Fruit fly (Drosophila melanogaster) whole organism, embryonic: Measurements from ENCODE around the gene Nup37.

Experiments
- Atf6 ChIP-seq: fragments of 200-800 bp; sonication (Bioruptor generic); IDR thresholded peaks from 2 replicates; pipeline ENCODE4 v1.3.6; 2022; ENCODE audit warnings: missing biosample characterization, missing genetic modification characterization
- B-H2 ChIP-seq: fragments of 200-800 bp; sonication (Bioruptor generic); optimal IDR thresholded peaks from 2 replicates; lab custom pipeline; 2018; ENCODE audit warnings: missing biosample characterization, mild to moderate bottlenecking, missing genetic modification characterization
- Bdp1 ChIP-seq: fragments of 200-800 bp; sonication (Bioruptor generic); optimal IDR thresholded peaks from 3 replicates; lab custom pipeline; 2016; ENCODE audit warnings: missing biosample characterization, missing genetic modification characterization
- CG11456 ChIP-seq: fragments of 200-800 bp; sonication (Bioruptor generic); IDR thresholded peaks from 3 replicates; pipeline ENCODE4 v1.3.6; 2022; ENCODE audit warnings: missing biosample characterization, missing genetic modification characterization
- CG12071 ChIP-seq: fragments of 200-800 bp; sonication (Bioruptor generic); optimal IDR thresholded peaks from 3 replicates; lab custom pipeline; 2018; ENCODE audit warnings: missing biosample characterization, mild to moderate bottlenecking, missing genetic modification characterization
- CG12219 ChIP-seq: fragments of 200-800 bp; sonication (Bioruptor generic); optimal IDR thresholded peaks from 3 replicates; lab custom pipeline; 2018; ENCODE audit warnings: missing biosample characterization, mild to moderate bottlenecking, missing genetic modification characterization
- CG12942 ChIP-seq: fragments of 200-800 bp; sonication (Bioruptor generic); optimal IDR thresholded peaks from 3 replicates; lab custom pipeline; 2016; ENCODE audit warnings: missing biosample characterization, missing genetic modification characterization
- CG17361 ChIP-seq: fragments of 200-800 bp; sonication (Bioruptor generic); IDR thresholded peaks from 3 replicates; pipeline ENCODE4 v1.3.6; 2022; ENCODE audit warnings: missing biosample characterization, missing genetic modification characterization
- CG18476 ChIP-seq: fragments of 200-800 bp; sonication (Bioruptor generic); optimal IDR thresholded peaks from 2 replicates; lab custom pipeline; 2016; ENCODE audit warnings: missing biosample characterization, mild to moderate bottlenecking, missing genetic modification characterization
- CG3065 ChIP-seq: fragments of 200-800 bp; sonication (Bioruptor generic); optimal IDR thresholded peaks from 2 replicates; lab custom pipeline; 2016; ENCODE audit warnings: missing biosample characterization, missing genetic modification characterization
- CG4282 ChIP-seq: fragments of 200-800 bp; sonication (Bioruptor generic); optimal IDR thresholded peaks from 2 replicates; lab custom pipeline; 2016; ENCODE audit warnings: missing biosample characterization, missing genetic modification characterization
- CG43689 ChIP-seq: fragments of 200-800 bp; sonication (Bioruptor generic); IDR thresholded peaks from 2 replicates; pipeline ENCODE4 v1.3.6; 2022; ENCODE audit warnings: missing biosample characterization, missing genetic modification characterization
- CG4854 ChIP-seq: fragments of 200-800 bp; sonication (Bioruptor generic); optimal IDR thresholded peaks from 2 replicates; lab custom pipeline; 2016; ENCODE audit warnings: missing biosample characterization, missing genetic modification characterization, inconsistent platforms
- CG7357 ChIP-seq: fragments of 200-800 bp; sonication (Bioruptor generic); IDR thresholded peaks from 3 replicates; pipeline ENCODE4 v1.3.6; 2022; ENCODE audit warnings: missing biosample characterization, missing genetic modification characterization
- CG8290 ChIP-seq, 3 experiments: fragments of 200-800 bp; sonication (Bioruptor generic); optimal IDR thresholded peaks; 2 replicates each; lab custom pipeline; 2016 to 2019; ENCODE audit warnings: missing biosample characterization in 3 of 3, missing genetic modification characterization in 3 of 3, mild to moderate bottlenecking in 2 of 3, moderate library complexity in 1 of 3
- CG8944 ChIP-seq: fragments of 200-800 bp; sonication (Bioruptor generic); optimal IDR thresholded peaks from 3 replicates; lab custom pipeline; 2016; ENCODE audit warnings: missing biosample characterization, missing genetic modification characterization
- CG9437 ChIP-seq: fragments of 200-800 bp; sonication (Bioruptor generic); optimal IDR thresholded peaks from 2 replicates; lab custom pipeline; 2018; ENCODE audit warnings: missing biosample characterization, mild to moderate bottlenecking, missing genetic modification characterization
- Dip3 ChIP-seq: fragments of 200-800 bp; sonication (Bioruptor generic); optimal IDR thresholded peaks from 3 replicates; lab custom pipeline; 2016; ENCODE audit warnings: missing biosample characterization, missing genetic modification characterization
- Doc3 ChIP-seq: fragments of 200-800 bp; sonication (Bioruptor generic); IDR thresholded peaks from 3 replicates; pipeline ENCODE4 v1.3.6; 2022; ENCODE audit warnings: missing biosample characterization, missing genetic modification characterization; ENCODE audit not compliant: partially characterized antibody
- Dp ChIP-seq: fragments of 200-800 bp; sonication (Bioruptor generic); optimal IDR thresholded peaks from 2 replicates; lab custom pipeline; 2018; ENCODE audit warnings: missing biosample characterization, mild to moderate bottlenecking, missing genetic modification characterization, moderate library complexity
- E2f1 ChIP-seq: fragments of 200-800 bp; sonication (Bioruptor generic); IDR thresholded peaks from 2 replicates; pipeline ENCODE4 v1.3.6; 2022; ENCODE audit warnings: missing biosample characterization, missing genetic modification characterization
- Elba2 ChIP-seq: fragments of 200-800 bp; sonication (Bioruptor generic); optimal IDR thresholded peaks from 3 replicates; lab custom pipeline; 2016; ENCODE audit warnings: missing biosample characterization, missing genetic modification characterization
- Hand ChIP-seq: fragments of 200-800 bp; sonication (Bioruptor generic); optimal IDR thresholded peaks from 2 replicates; lab custom pipeline; 2017; ENCODE audit warnings: mild to moderate bottlenecking, missing biosample characterization, missing genetic modification reagents, missing genetic modification characterization
- Hey ChIP-seq: fragments of 200-800 bp; sonication (Bioruptor generic); optimal IDR thresholded peaks from 3 replicates; lab custom pipeline; 2018; ENCODE audit warnings: missing biosample characterization, mild to moderate bottlenecking, missing genetic modification characterization
- Hr39 ChIP-seq: fragments of >200 bp; optimal IDR thresholded peaks from 2 replicates; lab custom pipeline; 2017
- Mad ChIP-seq: fragments of 200-800 bp; sonication (Bioruptor generic); optimal IDR thresholded peaks from 2 replicates; lab custom pipeline; 2016; ENCODE audit warnings: missing biosample characterization, missing genetic modification characterization
- Myb ChIP-seq: fragments of 200-800 bp; sonication (Bioruptor generic); optimal IDR thresholded peaks from 2 replicates; lab custom pipeline; 2016; ENCODE audit warnings: missing biosample characterization, missing genetic modification characterization
- Oli ChIP-seq: fragments of 200-800 bp; sonication (Bioruptor generic); optimal IDR thresholded peaks from 2 replicates; lab custom pipeline; 2018; ENCODE audit warnings: missing biosample characterization, mild to moderate bottlenecking, missing genetic modification characterization, moderate library complexity
- Ptx1 ChIP-seq: fragments of 200-800 bp; sonication (Bioruptor generic); IDR thresholded peaks from 2 replicates; pipeline ENCODE4 v1.3.6; 2022; ENCODE audit warnings: missing biosample characterization, missing genetic modification characterization
- Ssrp ChIP-seq: fragments of 200-800 bp; sonication (Bioruptor generic); optimal IDR thresholded peaks from 2 replicates; lab custom pipeline; 2018; ENCODE audit warnings: missing biosample characterization, mild to moderate bottlenecking, missing genetic modification characterization, moderate library complexity
- abd-A ChIP-seq: fragments of 200-800 bp; sonication (Bioruptor generic); optimal IDR thresholded peaks from 3 replicates; lab custom pipeline; 2019; ENCODE audit warnings: missing biosample characterization, mild to moderate bottlenecking, missing genetic modification characterization, moderate library complexity
- btn ChIP-seq: fragments of 200-800 bp; sonication (Bioruptor generic); optimal IDR thresholded peaks from 2 replicates; lab custom pipeline; 2016; ENCODE audit warnings: missing biosample characterization, missing genetic modification characterization
- cg ChIP-seq: fragments of 200-800 bp; sonication (Bioruptor generic); optimal IDR thresholded peaks from 3 replicates; lab custom pipeline; 2019; ENCODE audit warnings: missing biosample characterization, mild to moderate bottlenecking, missing genetic modification characterization, moderate library complexity
- crc ChIP-seq: fragments of 200-800 bp; sonication (Bioruptor generic); optimal IDR thresholded peaks from 2 replicates; lab custom pipeline; 2016; ENCODE audit warnings: missing biosample characterization, missing genetic modification characterization
- crol ChIP-seq: fragments of 200-800 bp; sonication (Bioruptor generic); IDR thresholded peaks from 2 replicates; pipeline ENCODE4 v1.3.6; 2022; ENCODE audit warnings: missing biosample characterization, missing genetic modification characterization
- crp ChIP-seq, 2 experiments: fragments of 200-800 bp; sonication (Bioruptor generic); optimal IDR thresholded peaks; 2 replicates in 1 of 2; 3 replicates in 1 of 2; lab custom pipeline; 2017; ENCODE audit warnings: missing biosample characterization in 2 of 2, missing genetic modification characterization in 2 of 2, mild to moderate bottlenecking in 1 of 2, moderate library complexity in 1 of 2
- da ChIP-seq: fragments of 200-800 bp; sonication (Bioruptor generic); optimal IDR thresholded peaks from 2 replicates; lab custom pipeline; 2016; ENCODE audit warnings: missing biosample characterization, missing genetic modification characterization
- fd102C ChIP-seq: fragments of 200-800 bp; sonication (Bioruptor generic); optimal IDR thresholded peaks from 2 replicates; lab custom pipeline; 2018; ENCODE audit warnings: missing biosample characterization, mild to moderate bottlenecking, missing genetic modification characterization, moderate library complexity
- fd64A ChIP-seq: fragments of 200-800 bp; sonication (Bioruptor generic); optimal IDR thresholded peaks from 3 replicates; lab custom pipeline; 2018; ENCODE audit warnings: missing biosample characterization, mild to moderate bottlenecking, missing genetic modification characterization
- fd96Cb ChIP-seq: fragments of 200-800 bp; sonication (Bioruptor generic); optimal IDR thresholded peaks from 2 replicates; lab custom pipeline; 2018; ENCODE audit warnings: missing biosample characterization, mild to moderate bottlenecking, missing genetic modification characterization, moderate library complexity
- fu2 ChIP-seq: fragments of 200-800 bp; sonication (Bioruptor generic); optimal IDR thresholded peaks from 2 replicates; lab custom pipeline; 2016; ENCODE audit warnings: missing biosample characterization, missing genetic modification characterization
- gsb-n ChIP-seq: fragments of 200-800 bp; sonication (Bioruptor generic); optimal IDR thresholded peaks from 3 replicates; lab custom pipeline; 2018; ENCODE audit warnings: missing biosample characterization, mild to moderate bottlenecking, missing genetic modification characterization
- gt ChIP-seq: fragments of 200-800 bp; sonication (Bioruptor generic); IDR thresholded peaks from 2 replicates; pipeline ENCODE4 v1.3.6; 2022; ENCODE audit warnings: missing biosample characterization, missing genetic modification characterization
- h ChIP-seq: fragments of >200 bp; optimal IDR thresholded peaks from 2 replicates; lab custom pipeline; 2017
- hbn ChIP-seq: fragments of 200-800 bp; sonication (Bioruptor generic); IDR thresholded peaks from 2 replicates; pipeline ENCODE4 v1.3.6; 2022; ENCODE audit warnings: missing biosample characterization, missing genetic modification characterization; ENCODE audit not compliant: partially characterized antibody
- her ChIP-seq: fragments of 200-800 bp; sonication (Bioruptor generic); optimal IDR thresholded peaks from 2 replicates; lab custom pipeline; 2016; ENCODE audit warnings: missing biosample characterization, missing genetic modification characterization
- lab ChIP-seq: fragments of 200-800 bp; sonication (Bioruptor generic); optimal IDR thresholded peaks from 3 replicates; lab custom pipeline; 2017; ENCODE audit warnings: missing biosample characterization, missing genetic modification characterization, mild to moderate bottlenecking, moderate library complexity, missing genetic modification reagents
- luna ChIP-seq: fragments of 200-800 bp; sonication (Bioruptor generic); optimal IDR thresholded peaks from 2 replicates; lab custom pipeline; 2016; ENCODE audit warnings: missing biosample characterization, missing genetic modification characterization
- nerfin-2 ChIP-seq: fragments of 200-800 bp; sonication (Bioruptor generic); IDR thresholded peaks from 2 replicates; pipeline ENCODE4 v1.3.6; 2022; ENCODE audit warnings: missing biosample characterization, missing genetic modification characterization; ENCODE audit not compliant: partially characterized antibody
- pb ChIP-seq: fragments of 200-800 bp; sonication (Bioruptor generic); optimal IDR thresholded peaks from 3 replicates; lab custom pipeline; 2016; ENCODE audit warnings: missing biosample characterization, missing genetic modification characterization
- z ChIP-seq: fragments of 200-800 bp; sonication (Bioruptor generic); IDR thresholded peaks from 3 replicates; pipeline ENCODE4 v1.3.6; 2022; ENCODE audit warnings: missing biosample characterization, missing genetic modification characterization
- zf30C ChIP-seq: fragments of 200-800 bp; sonication (Bioruptor generic); optimal IDR thresholded peaks from 3 replicates; lab custom pipeline; 2018; ENCODE audit warnings: missing biosample characterization, mild to moderate bottlenecking, missing genetic modification characterization

The Nup37 gene

dm6 chr3R:25281165-25281564, 33.7 kb downstream of the Nup37 start, which contains the start of gene CG11892 (continued):
- no peak for TF ChIP-seq Dp (GFP tag; lab: Kevin White, UChicago)
- no peak for TF ChIP-seq CG4282 (GFP tag; lab: Kevin White, UChicago)
- TF ChIP-seq her: peak; percentile 6
- TF ChIP-seq CG7357 (GFP tag; lab: Robert Waterston, UW): no peak
- TF ChIP-seq zf30C (GFP tag; lab: Kevin White, UChicago): no peak
- no peak for TF ChIP-seq CG4854 (GFP tag; lab: Kevin White, UChicago)
- no peak for TF ChIP-seq fd102C
- no peak for TF ChIP-seq h (lab: Kevin White, UChicago)
- no peak for TF ChIP-seq Elba2 (GFP tag; lab: Kevin White, UChicago)
- TF ChIP-seq gt (GFP tag; lab: Robert Waterston, UW): no peak
- TF ChIP-seq CG43689 (GFP tag; lab: Robert Waterston, UW): no peak
- no peak for TF ChIP-seq Bdp1
- TF ChIP-seq CG17361 (GFP tag; lab: Robert Waterston, UW): no peak
- TF ChIP-seq gsb-n: no peak
- no peak for TF ChIP-seq CG8944 (GFP tag; lab: Kevin White, UChicago)
- TF ChIP-seq B-H2 (GFP tag; lab: Kevin White, UChicago): peak; percentile 19
- TF ChIP-seq Doc3: no peak
- TF ChIP-seq cg (GFP tag; lab: Kevin White, UChicago): no peak
- TF ChIP-seq btn (GFP tag; lab: Kevin White, UChicago): no peak
- TF ChIP-seq Dip3 (GFP tag; lab: Kevin White, UChicago): no peak
- peak; percentile 12 for TF ChIP-seq Hand
- peak; percentile 83 for TF ChIP-seq lab (GFP tag; lab: Kevin White, UChicago)
- no peak for TF ChIP-seq CG9437 (GFP tag; lab: Kevin White, UChicago)
- TF ChIP-seq CG12219 (GFP tag; lab: Kevin White, UChicago): no peak
- no peak for TF ChIP-seq CG18476
- no peak for TF ChIP-seq Hr39 (lab: Kevin White, UChicago)
- no peak for TF ChIP-seq Mad (GFP tag; lab: Kevin White, UChicago)
- TF ChIP-seq Oli (tag; lab: Kevin White, UChicago): no peak
- TF ChIP-seq CG12942: no peak
- TF ChIP-seq fd64A (GFP tag; lab: Kevin White, UChicago): peak; percentile 19
- TF ChIP-seq Atf6 (GFP tag; lab: Robert Waterston, UW): peak; percentile 21; the same call in 1 of the 2 replicates
- no peak for TF ChIP-seq z (GFP tag; lab: Robert Waterston, UW)
- no peak for TF ChIP-seq crol (GFP tag; lab: Robert Waterston, UW)
- TF ChIP-seq Hey (tag; lab: Kevin White, UChicago): peak; percentile 53
- TF ChIP-seq crp (GFP tag; optimal IDR thresholded peaks at IDR 0.05; lab: Kevin White, UChicago): no peak
- no peak for TF ChIP-seq Ptx1 (GFP tag; lab: Robert Waterston, UW)
- no peak for TF ChIP-seq CG3065 (GFP tag; lab: Kevin White, UChicago)
- no peak for TF ChIP-seq E2f1 (GFP tag; lab: Robert Waterston, UW)
- no peak for TF ChIP-seq da (GFP tag; lab: Kevin White, UChicago)
- no peak for TF ChIP-seq crc (GFP tag; lab: Kevin White, UChicago)
- TF ChIP-seq hbn: no peak
- TF ChIP-seq CG12071 (GFP tag; lab: Kevin White, UChicago): peak; percentile 81
- TF ChIP-seq nerfin-2: no peak
- TF ChIP-seq CG11456: no peak
- no peak for TF ChIP-seq abd-A
- TF ChIP-seq Myb (GFP tag; lab: Kevin White, UChicago): no peak
- TF ChIP-seq luna (GFP tag; lab: Kevin White, UChicago): no peak
- no peak for TF ChIP-seq CG8290 (GFP tag; optimal IDR thresholded peaks at IDR 0.05; lab: Kevin White, UChicago)
- TF ChIP-seq CG8290 (tag; optimal IDR thresholded peaks at IDR 0.05; lab: Kevin White, UChicago): peak in 1 of 2 experiments; percentile 93
- TF ChIP-seq fd96Cb (tag; lab: Kevin White, UChicago): no peak
- no peak for TF ChIP-seq fu2
- no peak for TF ChIP-seq Ssrp (tag; lab: Kevin White, UChicago)
- no peak for TF ChIP-seq pb
